Fruit fly (Drosophila melanogaster) whole organism, embryonic: ENCODE measurements around the gene CG43245.
A peak's percentile ranks its signal among the peaks of the same experiment; 100 is the strongest.

Experiments
- Aef1 ChIP-seq: fragments of 200-800 bp; sonication (Bioruptor generic); IDR thresholded peaks from 3 replicates; pipeline ENCODE4 v1.3.6; 2022; ENCODE audit warnings: missing biosample characterization, missing genetic modification characterization
- B-H1 ChIP-seq: fragments of 200-800 bp; sonication (Bioruptor generic); IDR thresholded peaks from 3 replicates; pipeline ENCODE4 v1.3.6; 2022; ENCODE audit warnings: missing biosample characterization, missing genetic modification characterization
- Bdp1 ChIP-seq: fragments of 200-800 bp; sonication (Bioruptor generic); optimal IDR thresholded peaks from 3 replicates; lab custom pipeline; 2016; ENCODE audit warnings: missing biosample characterization, missing genetic modification characterization
- Bgb ChIP-seq: fragments of 200-800 bp; sonication (Bioruptor generic); IDR thresholded peaks from 2 replicates; pipeline ENCODE4 v1.3.6; 2022; ENCODE audit warnings: missing biosample characterization, missing genetic modification characterization; ENCODE audit not compliant: partially characterized antibody
- CG10321 ChIP-seq: fragments of 200-800 bp; sonication (Bioruptor generic); IDR thresholded peaks from 2 replicates; pipeline ENCODE4 v1.3.6; 2022; ENCODE audit warnings: missing biosample characterization, missing genetic modification characterization
- CG10565 ChIP-seq: fragments of 200-800 bp; sonication (Bioruptor generic); optimal IDR thresholded peaks from 3 replicates; lab custom pipeline; 2016; ENCODE audit warnings: missing biosample characterization, mild to moderate bottlenecking, missing genetic modification characterization
- CG15011 ChIP-seq: fragments of 200-800 bp; sonication (Bioruptor generic); optimal IDR thresholded peaks from 3 replicates; lab custom pipeline; 2018; ENCODE audit warnings: missing biosample characterization, mild to moderate bottlenecking, missing genetic modification characterization
- CG17328 ChIP-seq: fragments of 200-800 bp; sonication (Bioruptor generic); IDR thresholded peaks from 2 replicates; pipeline ENCODE4 v1.3.6; 2022; ENCODE audit warnings: missing biosample characterization, missing genetic modification characterization
- CG17385 ChIP-seq: fragments of 200-800 bp; sonication (Bioruptor generic); optimal IDR thresholded peaks from 3 replicates; lab custom pipeline; 2018; ENCODE audit warnings: missing biosample characterization, mild to moderate bottlenecking, missing genetic modification characterization
- CG1792 ChIP-seq: fragments of 200-800 bp; sonication (Bioruptor generic); optimal IDR thresholded peaks from 2 replicates; lab custom pipeline; 2016; ENCODE audit warnings: missing biosample characterization, missing genetic modification characterization
- CG2712 ChIP-seq: fragments of 200-800 bp; optimal IDR thresholded peaks from 3 replicates; lab custom pipeline; 2019; ENCODE audit warnings: missing biosample characterization, mild to moderate bottlenecking, missing genetic modification characterization, moderate library complexity
- CG30431 ChIP-seq: fragments of 200-800 bp; sonication (Bioruptor generic); optimal IDR thresholded peaks from 2 replicates; lab custom pipeline; 2017; ENCODE audit warnings: missing biosample characterization, missing genetic modification characterization
- CG3163 ChIP-seq: fragments of 200-800 bp; sonication (Bioruptor generic); optimal IDR thresholded peaks from 3 replicates; lab custom pipeline; 2016; ENCODE audit warnings: missing biosample characterization, missing genetic modification characterization
- CG3281 ChIP-seq: fragments of 200-800 bp; sonication (Bioruptor generic); optimal IDR thresholded peaks from 3 replicates; lab custom pipeline; 2017; ENCODE audit warnings: missing biosample characterization, mild to moderate bottlenecking, missing genetic modification characterization
- CG3407 ChIP-seq: fragments of 200-800 bp; sonication (Bioruptor generic); optimal IDR thresholded peaks from 2 replicates; lab custom pipeline; 2018; ENCODE audit warnings: missing biosample characterization, mild to moderate bottlenecking, missing genetic modification characterization
- CG3847 ChIP-seq: fragments of 200-800 bp; sonication (Bioruptor generic); IDR thresholded peaks from 2 replicates; pipeline ENCODE4 v1.3.6; 2022; ENCODE audit warnings: missing biosample characterization, missing genetic modification characterization
- CG3995 ChIP-seq: fragments of 200-800 bp; sonication (Bioruptor generic); optimal IDR thresholded peaks from 3 replicates; lab custom pipeline; 2016; ENCODE audit warnings: missing biosample characterization, missing genetic modification characterization
- CG5245 ChIP-seq: fragments of 200-800 bp; sonication (Bioruptor generic); optimal IDR thresholded peaks from 3 replicates; lab custom pipeline; 2016; ENCODE audit warnings: missing biosample characterization, missing genetic modification characterization
- CG6254 ChIP-seq: fragments of 200-800 bp; sonication (Bioruptor generic); optimal IDR thresholded peaks from 3 replicates; lab custom pipeline; 2017; ENCODE audit warnings: mild to moderate bottlenecking, missing biosample characterization, missing genetic modification reagents, missing genetic modification characterization
- CG6683 ChIP-seq: fragments of 200-800 bp; sonication (Bioruptor generic); optimal IDR thresholded peaks from 2 replicates; lab custom pipeline; 2017; ENCODE audit warnings: missing biosample characterization, mild to moderate bottlenecking, missing genetic modification characterization, missing genetic modification reagents
- CG7556 ChIP-seq: fragments of 200-800 bp; sonication (Bioruptor generic); optimal IDR thresholded peaks from 2 replicates; lab custom pipeline; 2017; ENCODE audit warnings: missing biosample characterization, mild to moderate bottlenecking, missing genetic modification characterization
- CrebB ChIP-seq: fragments of 200-800 bp; sonication (Bioruptor generic); optimal IDR thresholded peaks from 3 replicates; lab custom pipeline; 2018; ENCODE audit warnings: missing biosample characterization, mild to moderate bottlenecking, missing genetic modification characterization
- Dll ChIP-seq: fragments of 200-800 bp; sonication (Bioruptor generic); IDR thresholded peaks from 4 replicates; pipeline ENCODE4 v1.3.6; 2022; ENCODE audit warnings: missing biosample characterization, missing genetic modification characterization; ENCODE audit not compliant: partially characterized antibody
- Drgx ChIP-seq: fragments of 200-800 bp; sonication (Bioruptor generic); IDR thresholded peaks from 2 replicates; pipeline ENCODE4 v1.3.6; 2022; ENCODE audit warnings: missing biosample characterization, missing genetic modification characterization
- Eip74EF ChIP-seq, 2 experiments: fragments of 200-800 bp in 1 of 2; fragments of >200 bp in 1 of 2; sonication (Bioruptor generic) in 1 of 2; optimal IDR thresholded peaks; 2 replicates each; lab custom pipeline; 2017 to 2019; ENCODE audit warnings: missing biosample characterization in 2 of 2, missing genetic modification characterization in 2 of 2, mild to moderate bottlenecking in 1 of 2, moderate library complexity in 1 of 2
- HLH4C ChIP-seq: fragments of 200-800 bp; sonication (Bioruptor generic); IDR thresholded peaks from 3 replicates; pipeline ENCODE4 v1.3.6; 2022; ENCODE audit warnings: missing biosample characterization, missing genetic modification characterization; ENCODE audit not compliant: partially characterized antibody
- Hr51 ChIP-seq, 2 experiments: fragments of 200-800 bp; sonication (Bioruptor generic); optimal IDR thresholded peaks; 2 replicates in 1 of 2; 3 replicates in 1 of 2; lab custom pipeline; 2016 to 2018; ENCODE audit warnings: missing biosample characterization in 2 of 2, missing genetic modification characterization in 2 of 2, mild to moderate bottlenecking in 1 of 2, moderate library complexity in 1 of 2
- MTF-1 ChIP-seq: fragments of 200-800 bp; sonication (Bioruptor generic); optimal IDR thresholded peaks from 2 replicates; lab custom pipeline; 2018; ENCODE audit warnings: missing biosample characterization, mild to moderate bottlenecking, missing genetic modification characterization, borderline replicate concordance
- Poxn ChIP-seq: fragments of 200-800 bp; sonication (Bioruptor generic); IDR thresholded peaks from 2 replicates; pipeline ENCODE4 v1.3.6; 2022; ENCODE audit warnings: missing biosample characterization, missing genetic modification characterization
- abd-A ChIP-seq: fragments of 200-800 bp; sonication (Bioruptor generic); optimal IDR thresholded peaks from 3 replicates; lab custom pipeline; 2019; ENCODE audit warnings: missing biosample characterization, mild to moderate bottlenecking, missing genetic modification characterization, moderate library complexity
- ato ChIP-seq: fragments of 200-800 bp; sonication (Bioruptor generic); IDR thresholded peaks from 2 replicates; pipeline ENCODE4 v1.3.6; 2022; ENCODE audit warnings: missing biosample characterization, missing genetic modification characterization; ENCODE audit not compliant: partially characterized antibody
- bowl ChIP-seq: fragments of 200-800 bp; sonication (Bioruptor generic); IDR thresholded peaks from 2 replicates; pipeline ENCODE4 v1.3.6; 2022; ENCODE audit warnings: missing biosample characterization, missing genetic modification characterization
- crp ChIP-seq, 2 experiments: fragments of 200-800 bp; sonication (Bioruptor generic); optimal IDR thresholded peaks; 2 replicates in 1 of 2; 3 replicates in 1 of 2; lab custom pipeline; 2017; ENCODE audit warnings: missing biosample characterization in 2 of 2, missing genetic modification characterization in 2 of 2, mild to moderate bottlenecking in 1 of 2, moderate library complexity in 1 of 2
- dm ChIP-seq: fragments of 200-800 bp; sonication (Bioruptor generic); optimal IDR thresholded peaks from 3 replicates; lab custom pipeline; 2016; ENCODE audit warnings: missing biosample characterization, missing genetic modification characterization
- dpn ChIP-seq, 2 experiments: fragments of 200-800 bp; sonication (Bioruptor generic); optimal IDR thresholded peaks; 3 replicates each; lab custom pipeline; 2016; ENCODE audit warnings: missing biosample characterization in 2 of 2, missing genetic modification characterization in 2 of 2
- gce ChIP-seq: fragments of 200-800 bp; sonication (Bioruptor generic); IDR thresholded peaks from 3 replicates; pipeline ENCODE4 v1.3.6; 2022; ENCODE audit warnings: missing biosample characterization, missing genetic modification characterization
- gcm ChIP-seq: fragments of 200-800 bp; sonication (Bioruptor generic); optimal IDR thresholded peaks from 2 replicates; lab custom pipeline; 2019; ENCODE audit warnings: missing biosample characterization, mild to moderate bottlenecking, missing genetic modification characterization, moderate library complexity
- hkb ChIP-seq, 2 experiments: fragments of 200-800 bp in 1 of 2; fragments of >200 bp in 1 of 2; sonication (Bioruptor generic) in 1 of 2; IDR thresholded peaks in 1 of 2; optimal IDR thresholded peaks in 1 of 2; 2 replicates each; pipeline versions ENCODE4 v1.3.6 to Lab custom; 2017 to 2022; ENCODE audit warnings: missing biosample characterization in 1 of 2, missing genetic modification characterization in 1 of 2
- kay ChIP-seq: fragments of 200-800 bp; sonication (Bioruptor generic); optimal IDR thresholded peaks from 2 replicates; lab custom pipeline; 2016; ENCODE audit warnings: missing biosample characterization, missing genetic modification characterization
- mam ChIP-seq: fragments of 200-800 bp; sonication (Bioruptor generic); optimal IDR thresholded peaks from 3 replicates; lab custom pipeline; 2016; ENCODE audit warnings: missing biosample characterization, missing genetic modification characterization
- odd ChIP-seq: fragments of 200-800 bp; sonication (Bioruptor generic); optimal IDR thresholded peaks from 2 replicates; lab custom pipeline; 2017; ENCODE audit warnings: missing biosample characterization, mild to moderate bottlenecking, missing genetic modification characterization
- p53 ChIP-seq: fragments of 200-800 bp; sonication (Bioruptor generic); optimal IDR thresholded peaks from 2 replicates; lab custom pipeline; 2016; ENCODE audit warnings: missing biosample characterization, missing genetic modification characterization
- pzg ChIP-seq: fragments of 200-800 bp; sonication (Bioruptor generic); optimal IDR thresholded peaks from 3 replicates; lab custom pipeline; 2018; ENCODE audit warnings: missing biosample characterization, mild to moderate bottlenecking, missing genetic modification characterization, moderate library complexity
- slbo ChIP-seq: fragments of 200-800 bp; sonication (Bioruptor generic); IDR thresholded peaks from 2 replicates; pipeline ENCODE4 v1.3.6; 2022; ENCODE audit warnings: missing biosample characterization, missing genetic modification characterization
- slou ChIP-seq: fragments of 200-800 bp; sonication (Bioruptor generic); optimal IDR thresholded peaks from 3 replicates; lab custom pipeline; 2016; ENCODE audit warnings: missing biosample characterization, missing genetic modification characterization
- tio ChIP-seq: fragments of 200-800 bp; sonication (Bioruptor generic); optimal IDR thresholded peaks from 2 replicates; lab custom pipeline; 2017; ENCODE audit warnings: missing biosample characterization, missing genetic modification characterization, inconsistent platforms
- unpg ChIP-seq: fragments of 200-800 bp; sonication (Bioruptor generic); optimal IDR thresholded peaks from 3 replicates; lab custom pipeline; 2018; ENCODE audit warnings: missing biosample characterization, mild to moderate bottlenecking, missing genetic modification characterization, moderate library complexity
- vnd ChIP-seq: fragments of 200-800 bp; sonication (Bioruptor generic); IDR thresholded peaks from 3 replicates; pipeline ENCODE4 v1.3.6; 2022; ENCODE audit warnings: missing biosample characterization, missing genetic modification characterization; ENCODE audit not compliant: partially characterized antibody

The CG43245 gene

dm6 chr3L:10736483-10737122 lies 35.1 kb upstream of the CG43245 start (continued):
- TF ChIP-seq CG3163, result no peak
- no peak for TF ChIP-seq slou (GFP tag; lab: Kevin White, UChicago)
- no peak for TF ChIP-seq p53 (GFP tag; lab: Kevin White, UChicago)
- no peak for TF ChIP-seq CG10565 (GFP tag; lab: Kevin White, UChicago)
- TF ChIP-seq tio (GFP tag; lab: Kevin White, UChicago), result no peak
- TF ChIP-seq CG10321 (GFP tag; lab: Robert Waterston, UW), result no peak
- TF ChIP-seq CG3847, result 0 out of 2 replicates have a peak, but pooled peaks have one; percentile 15
- TF ChIP-seq CG7556 (GFP tag; lab: Kevin White, UChicago), result no peak
- no peak for TF ChIP-seq Bdp1
- peak in 1 of 2 experiments; percentile 5 for TF ChIP-seq Hr51 (GFP tag; optimal IDR thresholded peaks at IDR 0.05; lab: Kevin White, UChicago)
- no peak for TF ChIP-seq Poxn (GFP tag; lab: Robert Waterston, UW)
- no peak for TF ChIP-seq CG1792
- no peak for TF ChIP-seq vnd (GFP tag; lab: Robert Waterston, UW)
- peak; percentile 3 for TF ChIP-seq CG2712
- TF ChIP-seq HLH4C (GFP tag; lab: Robert Waterston, UW), result no peak
- TF ChIP-seq dpn (GFP tag; optimal IDR thresholded peaks at IDR 0.05; lab: Kevin White, UChicago), result peak in 1 of 2 experiments; percentile 4
- 0 out of 2 replicates have a peak, but pooled peaks have one; percentile 12 for TF ChIP-seq slbo (GFP tag; lab: Robert Waterston, UW)
- 0 out of 2 replicates have a peak, but pooled peaks have one; percentile 9 for TF ChIP-seq Bgb (GFP tag; lab: Robert Waterston, UW)
- TF ChIP-seq abd-A (tag; lab: Kevin White, UChicago), result no peak
- TF ChIP-seq CG6254 (GFP tag; lab: Kevin White, UChicago), result no peak
- TF ChIP-seq Dll (GFP tag; lab: Robert Waterston, UW), result no peak
- no peak for TF ChIP-seq gce (GFP tag; lab: Robert Waterston, UW)
- no peak for TF ChIP-seq CG15011
- peak; percentile 24 for TF ChIP-seq CG3281 (GFP tag; lab: Kevin White, UChicago)
- peak; percentile 24 for TF ChIP-seq unpg
- no peak for TF ChIP-seq kay (GFP tag; lab: Kevin White, UChicago)
- no peak for TF ChIP-seq ato (GFP tag; lab: Robert Waterston, UW)
- no peak for TF ChIP-seq pzg (GFP tag; lab: Kevin White, UChicago)
- no peak for TF ChIP-seq CG6683 (GFP tag; lab: Kevin White, UChicago)
- TF ChIP-seq CG3995 (GFP tag; lab: Kevin White, UChicago), result no peak

- no peak for TF ChIP-seq CG5245 (GFP tag; lab: Kevin White, UChicago)
- no peak for TF ChIP-seq dm (GFP tag; lab: Kevin White, UChicago)
- TF ChIP-seq crp (GFP tag; optimal IDR thresholded peaks at IDR 0.05; lab: Kevin White, UChicago), result no peak
- TF ChIP-seq CG3407 (GFP tag; lab: Kevin White, UChicago), result peak; percentile 58
- TF ChIP-seq CrebB (tag; lab: Kevin White, UChicago), result peak; percentile 69
- TF ChIP-seq odd (GFP tag; lab: Kevin White, UChicago), result peak; percentile 25
- peak; percentile 9 for TF ChIP-seq CG2712
- TF ChIP-seq B-H1 (GFP tag; lab: Robert Waterston, UW), result no peak
- TF ChIP-seq CG30431 (GFP tag; lab: Kevin White, UChicago), result no peak
- TF ChIP-seq MTF-1 (GFP tag; lab: Kevin White, UChicago), result peak; percentile 32
- peak; percentile 79 for TF ChIP-seq Aef1 (GFP tag; lab: Robert Waterston, UW)
- TF ChIP-seq mam, result no peak
- peak in 1 of 2 experiments; percentile 28 for TF ChIP-seq Eip74EF (GFP tag; optimal IDR thresholded peaks at IDR 0.05; lab: Kevin White, UChicago)
- no peak for TF ChIP-seq hkb (optimal IDR thresholded peaks at IDR 0.05; lab: Kevin White, UChicago)
- TF ChIP-seq hkb (GFP tag; IDR thresholded peaks at IDR 0.05; lab: Robert Waterston, UW), result no peak
- no peak for TF ChIP-seq CG17328 (GFP tag; lab: Robert Waterston, UW)
- TF ChIP-seq bowl, result peak; percentile 63; the same call in 1 of the 2 replicates
- peak; percentile 33 for TF ChIP-seq gcm (GFP tag; lab: Kevin White, UChicago)
- TF ChIP-seq CG17385 (GFP tag; lab: Kevin White, UChicago), result no peak
- peak; percentile 42 for TF ChIP-seq Drgx
These were observed 34.5 kb upstream of the CG43245 start for dm6 chr3L:10737123-10737709.
